Worm (Caenorhabditis elegans): ENCODE results near the gene ugt-37.

The ugt-37 gene

DNA sequence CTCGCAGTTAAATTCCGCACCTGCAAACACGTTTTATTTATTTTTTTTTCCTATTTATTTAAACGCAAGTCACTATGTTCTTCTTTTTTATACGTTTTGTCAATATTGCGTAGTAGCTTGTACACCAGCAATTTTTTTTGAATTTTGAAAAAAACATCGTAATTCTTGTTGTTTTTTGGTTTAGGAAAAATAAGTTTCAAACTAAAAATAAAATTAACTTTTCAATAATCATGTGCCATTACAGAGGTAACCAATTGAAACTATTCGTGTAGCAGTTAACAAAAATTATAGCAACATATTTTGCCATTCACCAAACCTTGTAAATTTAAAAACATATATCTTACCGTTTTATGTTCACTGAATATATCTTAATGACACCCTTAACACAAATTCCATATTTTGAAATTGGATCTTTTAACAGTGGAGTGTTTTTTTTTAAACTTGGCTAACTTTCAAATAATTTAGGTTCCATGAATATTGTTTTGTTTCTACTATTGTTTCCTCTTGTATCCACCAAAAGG, 21.9 kb downstream of the ugt-37 start, which contains the start of gene lmd-5:
Gene lmd-5 (plus strand): TSS at position 471 of the 521 bp plus-strand sequence.
- TF ChIP-seq aly-2 (tag; optimal IDR thresholded peaks at IDR 0.05) = no peak
- no peak for TF ChIP-seq C04F5.9 (tag; optimal IDR thresholded peaks at IDR 0.05)
- TF ChIP-seq isw-1 (GFP tag; IDR thresholded peaks at IDR 0.05) = no peak
- no peak for TF ChIP-seq lin-35 (GFP tag; optimal IDR thresholded peaks at IDR 0.05)
- no peak for TF ChIP-seq nhr-90 (tag; optimal IDR thresholded peaks at IDR 0.05; ENCODE audit: poor library complexity)
- no peak for TF ChIP-seq C16A3.4 (tag; optimal IDR thresholded peaks at IDR 0.05)
- no peak for TF ChIP-seq xbp-1 (tag; optimal IDR thresholded peaks at IDR 0.05)
- no peak for TF ChIP-seq C34B4.2 (tag; optimal IDR thresholded peaks at IDR 0.05)

DNA sequence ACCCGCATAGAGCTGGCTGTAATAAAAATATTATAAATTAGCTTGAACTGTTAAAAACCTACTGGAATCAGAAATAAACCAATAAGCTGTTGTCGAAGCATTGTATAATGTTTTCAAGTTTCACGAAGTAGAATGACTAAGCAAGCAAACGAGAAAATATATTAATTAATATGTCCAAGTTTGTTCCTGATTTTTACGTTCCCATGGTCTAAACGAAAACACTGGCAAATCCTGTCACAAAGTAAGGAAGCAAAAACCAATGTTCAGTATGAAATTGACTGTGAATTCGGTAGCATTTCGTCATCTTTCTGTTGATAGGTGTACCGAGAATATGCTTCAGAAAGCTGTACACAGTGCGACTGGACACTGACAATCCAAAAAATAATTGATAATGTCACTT, 24.9 kb downstream of the ugt-37 start, which contains the start of gene srx-34:
Gene srx-34 (minus strand): TSS at position 101 of the 400 bp plus-strand sequence.
- TF ChIP-seq efl-1 (optimal IDR thresholded peaks at IDR 0.05) (no peak), efl-1 (GFP tag; optimal IDR thresholded peaks at IDR 0.05 in 1 of 2) (no peak), alr-1 (tag; optimal IDR thresholded peaks at IDR 0.05; ENCODE audit: borderline replicate concordance) (no peak), nhr-90 (tag; optimal IDR thresholded peaks at IDR 0.05; ENCODE audit: poor library complexity) (no peak), sup-37 (GFP tag; optimal IDR thresholded peaks at IDR 0.05) (no peak), nhr-47 (tag; optimal IDR thresholded peaks at IDR 0.05) (no peak), egl-13 (tag; optimal IDR thresholded peaks at IDR 0.05) (no peak), aha-1 (tag; optimal IDR thresholded peaks at IDR 0.05) (no peak), tlp-1 (tag; optimal IDR thresholded peaks at IDR 0.05) (no peak)

DNA sequence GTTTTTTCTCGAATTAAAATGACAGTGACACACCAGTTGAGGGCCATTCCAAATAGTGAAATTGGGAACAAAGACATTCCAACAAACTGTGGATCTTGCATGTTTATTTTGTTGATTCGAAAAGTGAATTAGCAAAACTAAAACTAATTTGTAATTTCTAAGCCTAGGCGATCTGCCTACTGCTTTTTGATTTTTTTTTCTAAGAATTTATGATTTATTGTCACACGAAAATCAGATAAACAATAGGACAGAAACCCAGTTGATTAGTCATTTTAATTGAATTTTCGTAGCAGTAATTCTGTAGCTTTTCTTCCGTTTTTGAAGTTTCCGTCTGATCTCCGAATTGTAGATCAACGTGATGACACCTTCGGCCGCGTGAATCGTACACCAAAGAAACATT, 26.3 kb downstream of the ugt-37 start, which contains the start of gene srx-33:
Gene srx-33 (minus strand): TSS at position 101 of the 400 bp plus-strand sequence.
- TF ChIP-seq mep-1 (tag; optimal IDR thresholded peaks at IDR 0.05) = no peak
- TF ChIP-seq ceh-63 (GFP tag; optimal IDR thresholded peaks at IDR 0.05) = no peak
- no peak for TF ChIP-seq pqm-1 (tag; optimal IDR thresholded peaks at IDR 0.05)
- no peak for TF ChIP-seq nhr-28 (tag; optimal IDR thresholded peaks at IDR 0.05)
- no peak for TF ChIP-seq zip-4 (GFP tag; optimal IDR thresholded peaks at IDR 0.05)
- TF ChIP-seq nhr-20 (tag; optimal IDR thresholded peaks at IDR 0.05) = no peak
- TF ChIP-seq lin-13 (GFP tag; optimal IDR thresholded peaks at IDR 0.05) = no peak
- no peak for TF ChIP-seq isw-1 (GFP tag; IDR thresholded peaks at IDR 0.05)
- TF ChIP-seq aly-2 (tag; optimal IDR thresholded peaks at IDR 0.05) = no peak

DNA sequence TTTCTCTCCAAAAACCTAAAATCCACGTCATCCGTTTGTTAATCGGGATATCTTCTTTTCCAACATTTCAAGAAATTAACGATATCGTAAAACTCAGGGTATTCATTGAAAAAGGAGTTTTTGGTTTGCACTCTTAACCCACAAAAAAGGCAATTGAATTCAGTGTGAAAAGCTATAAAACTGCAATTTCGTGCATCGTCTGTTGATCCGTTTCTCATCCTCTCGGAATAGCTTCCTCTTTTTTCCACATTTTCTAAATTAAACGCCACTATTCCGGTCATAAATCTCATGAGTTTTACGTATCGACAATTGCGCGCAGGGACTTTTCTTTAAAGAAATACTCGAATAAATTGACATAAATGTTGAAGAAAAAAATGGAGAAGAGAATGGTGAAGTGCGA, 32.9 kb downstream of the ugt-37 start:
- no peak for TF ChIP-seq nhr-76 (tag; optimal IDR thresholded peaks at IDR 0.05)
- peak; percentile 84 for TF ChIP-seq ceh-63 (GFP tag; optimal IDR thresholded peaks at IDR 0.05)
- no peak for TF ChIP-seq lin-35 (GFP tag; optimal IDR thresholded peaks at IDR 0.05)

DNA sequence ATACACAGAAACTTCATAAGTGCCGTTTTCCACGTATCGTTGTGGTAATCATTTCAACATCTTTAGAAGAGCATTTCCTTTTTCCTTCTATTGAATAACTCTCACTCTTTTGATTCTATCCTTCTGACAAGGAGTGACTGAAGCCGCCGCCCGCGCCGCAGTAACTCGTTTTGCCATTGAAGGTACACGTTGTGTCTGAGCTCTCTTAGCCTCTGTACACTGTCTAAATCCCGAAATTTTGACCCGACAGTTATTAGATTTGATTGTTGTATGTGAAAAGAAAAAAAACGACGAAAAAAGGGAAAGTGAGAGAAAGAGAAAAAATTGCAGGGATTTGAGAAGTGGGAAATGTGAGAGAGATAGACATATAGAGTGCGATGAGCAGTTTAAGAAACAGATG, 33.8 kb downstream of the ugt-37 start:
- TF ChIP-seq zag-1 (tag; optimal IDR thresholded peaks at IDR 0.05) (no peak), jun-1 (tag; optimal IDR thresholded peaks at IDR 0.05) (no peak), nhr-71 (tag; optimal IDR thresholded peaks at IDR 0.05) (peak; percentile 28), lsy-2 (tag; optimal IDR thresholded peaks at IDR 0.05) (peak in 1 of 2 experiments; percentile 23), tbx-2 (tag; optimal IDR thresholded peaks at IDR 0.05) (no peak), lin-15B (tag; optimal IDR thresholded peaks at IDR 0.05) (no peak), ztf-4 (tag; optimal IDR thresholded peaks at IDR 0.05) (no peak), snu-23 (GFP tag; optimal IDR thresholded peaks at IDR 0.05) (no peak), C04F5.9 (tag; optimal IDR thresholded peaks at IDR 0.05) (no peak), lin-14 (GFP tag; optimal IDR thresholded peaks at IDR 0.05) (peak; percentile 79), sptf-1 (tag; optimal IDR thresholded peaks at IDR 0.05) (no peak), irx-1 (tag; optimal IDR thresholded peaks at IDR 0.05) (peak; percentile 12), unc-30 (tag; optimal IDR thresholded peaks at IDR 0.05) (no peak), fkh-8 (tag; optimal IDR thresholded peaks at IDR 0.05) (no peak), ces-1 (GFP tag; optimal IDR thresholded peaks at IDR 0.05) (peak; percentile 63), ama-1 (optimal IDR thresholded peaks at IDR 0.05) (no peak), alr-1 (tag; optimal IDR thresholded peaks at IDR 0.05; ENCODE audit: borderline replicate concordance) (no peak), blmp-1 (tag; optimal IDR thresholded peaks at IDR 0.05) (peak; percentile 22), swsn-7 (tag; optimal IDR thresholded peaks at IDR 0.05) (no peak), C34B4.2 (tag; optimal IDR thresholded peaks at IDR 0.05) (no peak), pqm-1 (tag; optimal IDR thresholded peaks at IDR 0.05) (no peak), mab-9 (GFP tag; IDR thresholded peaks at IDR 0.05) (no peak), dsc-1 (tag; optimal IDR thresholded peaks at IDR 0.05) (no peak), mdl-1 (tag; optimal IDR thresholded peaks at IDR 0.05) (no peak), fkh-10 (GFP tag; optimal IDR thresholded peaks at IDR 0.05) (peak; percentile 89), skn-1 (tag; optimal IDR thresholded peaks at IDR 0.05) (no peak), vab-15 (tag; optimal IDR thresholded peaks at IDR 0.05) (no peak)

All from whole organism, L1 larva.